Worm (Caenorhabditis elegans) whole organism, mixed stage, embryonic: ENCODE measurements around the gene byn-1.

Experiments
- ceh-83 ChIP-seq: fragments of 200-800 bp; sonication (Bioruptor generic); optimal IDR thresholded peaks from 2 replicates; lab custom pipeline; 2018; ENCODE audit warnings: mild to moderate bottlenecking, missing genetic modification characterization, missing compliant biosample characterization
- ces-1 ChIP-seq: fragments of 150-350 bp; optimal IDR thresholded peaks from 2 replicates; lab custom pipeline; 2014; ENCODE audit warnings: missing biosample characterization, missing genetic modification reagents, missing genetic modification characterization
- cnd-1 ChIP-seq: fragments of 200-800 bp; sonication (Bioruptor generic); optimal IDR thresholded peaks from 2 replicates; lab custom pipeline; 2018; ENCODE audit warnings: mild to moderate bottlenecking, missing genetic modification characterization, missing compliant biosample characterization
- elt-3 ChIP-seq: fragments of 150-350 bp; optimal IDR thresholded peaks from 2 replicates; lab custom pipeline; 2014; ENCODE audit warnings: missing biosample characterization, missing genetic modification characterization
- lsy-2 ChIP-seq: fragments of 150-350 bp; optimal IDR thresholded peaks from 2 replicates; lab custom pipeline; 2014; ENCODE audit warnings: missing biosample characterization, missing genetic modification characterization
- mab-5 ChIP-seq: fragments of 150-350 bp; optimal IDR thresholded peaks from 2 replicates; lab custom pipeline; 2014; ENCODE audit warnings: missing biosample characterization, missing genetic modification characterization
- mep-1 ChIP-seq: fragments of 150-350 bp; optimal IDR thresholded peaks from 2 replicates; lab custom pipeline; 2017; ENCODE audit warnings: missing biosample characterization, missing genetic modification reagents, missing genetic modification characterization, inconsistent platforms
- nhr-237 ChIP-seq: fragments of 150-350 bp; optimal IDR thresholded peaks from 2 replicates; lab custom pipeline; 2014; ENCODE audit warnings: missing biosample characterization, missing genetic modification characterization
- snpc-4 ChIP-seq: fragments of 150-350 bp; optimal IDR thresholded peaks from 2 replicates; lab custom pipeline; 2014; ENCODE audit warnings: missing biosample characterization, missing genetic modification characterization
- unc-39 ChIP-seq: fragments of 150-350 bp; optimal IDR thresholded peaks from 2 replicates; lab custom pipeline; 2014; ENCODE audit warnings: missing biosample characterization, missing genetic modification characterization
- unc-62 ChIP-seq: fragments of 150-350 bp; optimal IDR thresholded peaks from 2 replicates; lab custom pipeline; 2014; ENCODE audit warnings: missing biosample characterization, missing genetic modification reagents, missing genetic modification characterization
- zip-8 ChIP-seq: fragments of 150-350 bp; optimal IDR thresholded peaks from 2 replicates; lab custom pipeline; 2014; ENCODE audit warnings: missing biosample characterization, missing genetic modification characterization
- ztf-11 ChIP-seq: fragments of 150-350 bp; optimal IDR thresholded peaks from 2 replicates; lab custom pipeline; 2014; ENCODE audit warnings: missing biosample characterization, missing genetic modification characterization

ce11 chrIII:6958674-6959241 lies 27.0 kb downstream of the byn-1 start:
- TF ChIP-seq lsy-2 (tag; lab: Kevin White, UChicago) (no peak), ces-1 (no peak), unc-62 (no peak), elt-3 (tag; lab: Kevin White, UChicago) (no peak), cnd-1 (no peak), mab-5 (tag; lab: Kevin White, UChicago) (no peak), snpc-4 (tag; lab: Kevin White, UChicago) (no peak), mep-1 (tag; lab: Kevin White, UChicago) (no peak), ceh-83 (no peak), nhr-237 (tag; lab: Kevin White, UChicago) (no peak), zip-8 (tag; lab: Kevin White, UChicago) (peak; percentile 91), ztf-11 (tag; lab: Kevin White, UChicago) (no peak), unc-39 (tag; lab: Kevin White, UChicago) (no peak)
